Fruit fly (Drosophila melanogaster): ENCODE results near the gene SdhC.
A peak's percentile ranks its signal among the peaks of the same experiment; 100 is the strongest.

The SdhC gene

DNA sequence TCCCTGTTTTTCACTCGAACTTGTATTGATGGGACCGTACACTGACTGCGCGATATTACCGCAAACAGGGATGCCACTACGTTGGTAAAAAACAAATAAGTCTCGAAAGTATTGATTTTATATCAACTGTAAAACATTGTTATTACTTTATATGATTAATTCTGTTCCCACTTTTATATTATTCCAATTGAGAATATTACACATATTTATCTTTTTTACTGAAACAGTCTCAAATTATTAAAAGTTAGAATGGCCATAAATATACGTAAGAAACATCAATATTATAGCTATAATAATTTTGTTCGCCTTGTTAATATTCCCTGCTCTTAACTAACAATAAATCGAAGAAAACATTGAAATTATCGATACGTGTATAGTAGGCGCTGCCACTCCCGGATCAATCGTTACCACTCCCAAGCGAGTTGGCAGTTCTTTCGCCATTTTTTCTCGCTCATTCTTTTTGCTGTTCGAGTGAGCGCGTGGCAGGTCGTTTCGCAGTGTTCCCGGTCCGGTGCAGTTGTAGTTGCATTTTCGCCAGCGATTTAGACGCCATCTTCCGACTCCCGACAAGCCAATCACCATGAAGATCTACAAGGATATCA lies at the start of gene SdhC, which contains the start of gene Tctp:
SdhC (minus strand) TSS at position 49 of the 602 bp plus-strand sequence.
Tctp (plus strand) TSS at position 447 of the 602 bp plus-strand sequence.
- no peak for TF ChIP-seq psq (optimal IDR thresholded peaks at IDR 0.05)
- no peak for TF ChIP-seq Sin3A (optimal IDR thresholded peaks at IDR 0.05)
- TF ChIP-seq insv (optimal IDR thresholded peaks at IDR 0.05): no peak
- no peak for TF ChIP-seq ttk (optimal IDR thresholded peaks at IDR 0.05)
- no peak for TF ChIP-seq Myc (optimal IDR thresholded peaks at IDR 0.05)
- no peak for TF ChIP-seq h (optimal IDR thresholded peaks at IDR 0.05)

DNA sequence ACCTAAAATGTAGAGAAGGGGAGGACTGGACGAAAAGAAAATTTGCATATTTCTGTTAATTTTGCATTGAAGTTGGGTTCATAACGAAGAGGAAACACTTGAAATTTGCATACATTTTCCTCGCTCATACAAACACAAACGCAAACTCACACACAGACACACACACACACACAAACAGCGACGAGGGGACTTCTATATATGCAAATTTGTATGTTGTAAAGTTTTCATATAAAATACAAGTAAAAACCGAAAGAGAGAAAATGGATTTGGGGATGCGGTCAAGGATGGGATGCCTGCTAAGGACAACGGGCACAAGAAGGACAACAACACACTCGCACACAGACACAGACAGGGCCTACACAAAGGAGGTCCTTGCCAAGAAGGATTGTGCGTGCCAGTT lies 47.9 kb upstream of the SdhC start:
- TF ChIP-seq Myc (optimal IDR thresholded peaks at IDR 0.05) (no peak), Sin3A (optimal IDR thresholded peaks at IDR 0.05) (no peak)

DNA sequence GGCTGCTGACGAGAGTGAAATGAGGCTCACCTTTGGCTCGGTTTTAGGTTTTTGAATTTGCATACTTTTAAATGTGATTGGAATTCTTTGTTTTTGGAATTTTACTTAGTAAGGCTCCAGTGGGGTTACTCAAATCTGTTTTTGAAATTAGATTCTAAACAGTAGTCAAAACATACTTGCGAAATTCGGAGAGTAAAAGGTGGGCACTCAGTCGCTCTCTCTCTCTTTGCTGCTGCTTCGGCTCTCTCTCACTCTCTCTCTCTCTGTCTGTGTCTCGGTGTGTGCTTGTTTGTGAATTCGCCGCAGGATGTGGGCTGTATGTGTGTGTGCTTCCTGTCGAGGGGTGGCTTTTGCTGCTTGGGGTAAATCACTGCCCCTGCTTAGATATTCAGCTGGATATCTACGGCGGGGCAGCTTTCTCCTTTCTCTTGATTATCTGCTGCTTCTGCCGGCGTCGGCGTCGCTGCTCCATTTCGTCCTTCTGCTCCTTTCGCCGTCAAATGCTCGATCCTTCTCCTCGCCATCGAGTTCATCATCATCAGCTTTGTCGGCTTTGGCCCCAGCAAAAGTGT lies 44.8 kb upstream of the SdhC start:
- no peak for TF ChIP-seq psq (optimal IDR thresholded peaks at IDR 0.05)
- no peak for TF ChIP-seq insv (optimal IDR thresholded peaks at IDR 0.05)
- TF ChIP-seq Sin3A (optimal IDR thresholded peaks at IDR 0.05): no peak
- no peak for TF ChIP-seq Myc (optimal IDR thresholded peaks at IDR 0.05)

DNA sequence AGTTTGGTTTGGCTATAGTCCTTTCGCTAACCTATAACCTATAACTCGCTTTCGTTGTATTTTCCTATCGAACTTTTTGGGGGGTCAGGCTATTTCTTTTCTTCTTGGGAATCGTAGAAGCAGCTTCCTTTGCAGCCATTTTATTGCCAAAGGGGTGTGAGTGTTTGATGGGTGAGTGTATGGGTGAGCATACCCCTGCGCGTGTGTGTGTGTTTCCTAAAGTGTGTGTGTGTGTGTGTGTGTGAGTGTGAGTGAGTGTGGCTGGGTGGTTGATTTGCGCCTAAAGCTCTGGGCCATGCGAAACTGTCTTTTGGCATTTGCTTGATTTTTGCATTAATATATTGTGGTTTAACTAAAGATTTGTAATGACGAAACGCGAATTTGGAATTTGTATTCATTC lies 44.1 kb upstream of the SdhC start:
- TF ChIP-seq h (optimal IDR thresholded peaks at IDR 0.05): no peak
- TF ChIP-seq insv (optimal IDR thresholded peaks at IDR 0.05): no peak
- TF ChIP-seq Myc (optimal IDR thresholded peaks at IDR 0.05): no peak
- no peak for TF ChIP-seq psq (optimal IDR thresholded peaks at IDR 0.05)
- no peak for TF ChIP-seq Sin3A (optimal IDR thresholded peaks at IDR 0.05)
- TF ChIP-seq ttk (optimal IDR thresholded peaks at IDR 0.05): no peak

DNA sequence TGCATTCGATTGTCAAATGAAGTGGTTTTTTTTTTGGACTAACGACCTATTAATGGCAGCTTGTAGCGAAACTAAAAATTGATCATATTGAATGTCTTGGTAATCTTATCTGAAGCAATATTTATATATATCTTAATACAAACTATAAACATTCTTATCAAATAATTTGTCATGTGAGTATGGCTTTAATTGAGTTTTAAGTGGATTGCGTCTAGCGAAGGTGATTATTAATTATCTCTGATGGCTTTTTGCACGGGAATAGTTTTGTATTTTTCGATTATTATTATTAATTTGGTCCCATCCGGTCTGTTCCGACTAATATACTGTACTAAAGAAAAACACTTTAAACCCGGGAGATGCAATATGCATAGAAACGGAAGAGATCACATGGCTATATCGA lies 37.2 kb upstream of the SdhC start:
- TF ChIP-seq psq (optimal IDR thresholded peaks at IDR 0.05): no peak
- TF ChIP-seq h (optimal IDR thresholded peaks at IDR 0.05): no peak
- TF ChIP-seq insv (optimal IDR thresholded peaks at IDR 0.05): no peak
- no peak for TF ChIP-seq Myc (optimal IDR thresholded peaks at IDR 0.05)
- no peak for TF ChIP-seq ttk (optimal IDR thresholded peaks at IDR 0.05)
- no peak for TF ChIP-seq Sin3A (optimal IDR thresholded peaks at IDR 0.05)

DNA sequence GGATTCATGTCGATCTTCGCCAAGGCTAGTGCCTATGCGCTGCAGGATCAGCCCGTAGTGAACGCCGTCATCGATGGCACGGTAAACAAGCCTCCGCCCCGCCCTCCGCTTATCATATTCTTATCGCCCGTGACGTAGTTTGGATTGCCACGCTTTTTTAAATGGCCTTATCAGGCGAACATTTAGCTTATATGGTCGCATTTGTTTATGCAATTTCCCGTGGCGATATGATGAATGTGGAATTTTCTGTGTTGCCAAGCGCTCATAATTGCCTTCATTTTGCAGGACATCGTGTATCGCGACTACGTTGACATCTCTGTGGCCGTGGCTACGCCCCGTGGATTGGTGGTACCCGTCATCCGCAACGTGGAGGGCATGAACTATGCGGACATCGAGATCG lies 36.2 kb upstream of the SdhC start:
- TF ChIP-seq psq (optimal IDR thresholded peaks at IDR 0.05) (no peak), Sin3A (optimal IDR thresholded peaks at IDR 0.05) (no peak), ttk (optimal IDR thresholded peaks at IDR 0.05) (no peak), insv (optimal IDR thresholded peaks at IDR 0.05) (no peak), h (optimal IDR thresholded peaks at IDR 0.05) (no peak)

DNA sequence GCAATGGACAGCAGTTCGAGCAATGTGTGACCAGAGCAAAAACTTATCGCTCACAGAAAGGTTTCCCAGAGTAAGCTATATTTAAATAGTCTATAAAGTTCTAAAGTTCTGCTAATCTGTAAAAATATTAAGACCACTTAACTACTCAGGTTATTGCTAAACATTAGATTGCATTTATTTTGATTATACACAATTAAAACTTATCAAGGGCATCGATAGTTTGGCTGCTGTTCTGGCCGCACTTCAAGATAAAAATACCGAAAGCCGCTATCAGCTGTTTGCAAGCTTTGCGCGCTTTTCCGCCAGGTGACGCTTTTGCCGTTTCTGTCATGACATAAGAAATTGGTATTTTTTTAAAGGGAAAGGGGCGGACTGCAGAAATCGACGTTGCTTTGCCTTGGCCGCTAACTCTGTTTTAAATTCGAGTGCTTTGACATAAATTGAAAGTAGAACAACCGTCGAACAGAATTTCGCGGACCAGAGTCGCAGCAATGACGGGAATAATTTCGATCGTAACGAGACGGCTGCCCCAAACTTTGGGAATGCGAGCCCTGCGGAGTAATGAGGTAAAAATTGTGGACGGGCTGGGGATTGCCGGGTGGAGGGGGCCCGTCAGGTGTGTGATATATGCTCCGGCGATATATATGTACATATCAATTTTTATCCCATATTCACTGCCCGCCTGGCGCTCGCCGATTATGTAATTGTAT lies 34.5 kb upstream of the SdhC start, which contains the start of the genes CG17734 and CG5214:
CG17734 (minus strand) TSS at position 49 of the 710 bp plus-strand sequence.
CG5214 (plus strand) TSS at position 352 of the 710 bp plus-strand sequence.
- TF ChIP-seq psq (optimal IDR thresholded peaks at IDR 0.05) (no peak), Sin3A (optimal IDR thresholded peaks at IDR 0.05) (peak; percentile 17)

DNA sequence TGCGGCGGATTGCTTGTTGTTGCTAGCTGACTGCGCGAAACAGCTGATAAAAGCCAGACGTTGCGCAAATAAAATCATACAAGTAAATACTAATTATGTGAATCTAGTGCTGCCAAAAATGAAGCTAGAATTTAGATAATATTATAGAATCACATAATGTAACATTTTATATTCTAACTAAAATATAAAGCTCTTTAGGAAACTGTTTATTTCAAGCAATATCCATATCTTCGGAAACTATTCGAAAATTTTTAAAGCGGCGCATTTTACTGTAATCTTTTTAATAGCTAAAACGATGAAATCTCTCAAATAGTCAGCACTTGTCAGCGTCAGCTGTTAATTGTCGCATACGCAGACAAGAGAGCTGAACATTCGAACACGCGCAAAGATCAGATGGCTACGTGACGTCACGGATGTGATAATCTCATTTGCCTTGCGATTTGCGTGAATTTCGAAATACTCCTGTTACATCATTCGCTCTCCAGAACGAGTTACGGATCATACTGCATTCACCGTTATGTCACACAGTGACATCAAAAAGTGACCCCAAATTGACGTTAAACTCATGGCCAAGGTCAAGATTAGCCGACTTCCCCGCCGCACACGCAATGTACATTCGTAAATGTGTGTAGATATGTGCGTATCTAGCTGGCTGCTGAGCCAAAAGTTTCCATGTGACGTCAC lies 33.5 kb upstream of the SdhC start:
- TF ChIP-seq h (optimal IDR thresholded peaks at IDR 0.05) (no peak), insv (optimal IDR thresholded peaks at IDR 0.05) (no peak), Sin3A (optimal IDR thresholded peaks at IDR 0.05) (no peak), ttk (optimal IDR thresholded peaks at IDR 0.05) (no peak), Myc (optimal IDR thresholded peaks at IDR 0.05) (no peak), psq (optimal IDR thresholded peaks at IDR 0.05) (no peak)

DNA sequence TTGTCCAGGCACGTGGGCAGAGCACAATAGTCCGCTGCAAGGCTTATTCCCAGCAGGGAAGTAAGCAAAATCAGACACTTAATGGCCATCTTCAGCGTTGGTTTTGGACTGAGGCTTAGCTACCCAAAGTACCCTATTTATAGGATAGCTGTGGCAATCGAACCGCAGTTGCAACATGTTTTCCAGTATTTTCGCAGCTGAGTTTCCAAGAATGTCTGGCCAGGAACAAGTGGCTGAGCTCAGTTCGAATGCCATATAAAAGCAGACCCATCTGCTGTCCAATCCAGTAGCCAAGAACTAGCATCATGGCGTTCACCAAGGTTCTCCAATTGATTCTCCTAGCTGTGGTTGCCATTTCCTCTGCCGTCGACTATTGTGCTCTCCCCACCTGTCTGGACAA lies 31.2 kb upstream of the SdhC start, which contains the start of the genes scpr-B and scpr-A:
scpr-B (minus strand) TSS at position 101 of the 400 bp plus-strand sequence.
scpr-A (plus strand) TSS at position 293 of the 400 bp plus-strand sequence.
- TF ChIP-seq ttk (optimal IDR thresholded peaks at IDR 0.05) (no peak), h (optimal IDR thresholded peaks at IDR 0.05) (no peak), Myc (optimal IDR thresholded peaks at IDR 0.05) (no peak), insv (optimal IDR thresholded peaks at IDR 0.05) (no peak), Sin3A (optimal IDR thresholded peaks at IDR 0.05) (no peak), psq (optimal IDR thresholded peaks at IDR 0.05) (no peak)

DNA sequence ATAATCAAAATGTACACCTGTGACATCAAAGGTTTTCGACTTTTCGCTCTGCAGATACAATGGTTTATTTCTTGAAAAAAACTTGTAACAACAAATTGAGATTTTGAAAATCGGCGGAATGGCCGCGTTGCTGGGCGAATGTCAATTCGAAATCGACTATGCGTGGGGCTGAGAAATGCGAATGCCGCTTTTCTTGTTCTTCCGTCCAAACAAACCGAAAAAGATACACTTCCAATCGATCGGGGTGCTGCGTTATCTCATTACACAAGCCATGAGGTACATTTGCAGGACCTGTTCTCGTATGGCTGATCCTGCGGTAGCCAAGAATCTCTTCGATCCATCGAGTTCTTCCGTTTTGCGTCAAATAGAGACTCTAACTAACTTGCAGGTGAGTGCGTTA lies 27.9 kb upstream of the SdhC start, which contains the start of gene CG31388:
CG31388 (plus strand) TSS at position 218 of the 400 bp plus-strand sequence.
- TF ChIP-seq h (optimal IDR thresholded peaks at IDR 0.05) (no peak), ttk (optimal IDR thresholded peaks at IDR 0.05) (no peak), psq (optimal IDR thresholded peaks at IDR 0.05) (no peak), Myc (optimal IDR thresholded peaks at IDR 0.05) (no peak), Sin3A (optimal IDR thresholded peaks at IDR 0.05) (no peak), insv (optimal IDR thresholded peaks at IDR 0.05) (no peak)

DNA sequence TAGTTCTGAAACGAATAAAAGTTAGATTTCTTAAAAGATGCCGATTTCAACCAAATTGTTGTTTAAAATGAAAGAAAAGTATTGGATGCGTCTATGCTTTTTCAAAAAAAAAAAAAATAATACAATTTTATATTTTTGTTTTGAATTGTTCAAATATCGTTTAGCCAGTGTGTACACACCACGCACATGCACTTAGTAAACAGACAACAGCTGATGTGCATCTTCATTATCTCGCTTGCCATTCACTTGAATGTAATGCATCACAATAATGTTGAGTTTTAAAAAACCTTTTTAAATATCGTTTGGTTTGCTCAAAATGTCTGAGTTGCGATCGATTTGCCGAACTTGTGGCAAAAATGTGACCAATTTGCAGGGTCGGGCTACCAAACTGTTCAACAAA lies 26.4 kb upstream of the SdhC start, which contains the start of gene CG31441:
CG31441 (plus strand) TSS at position 246 of the 400 bp plus-strand sequence.
- TF ChIP-seq Myc (optimal IDR thresholded peaks at IDR 0.05) (no peak), h (optimal IDR thresholded peaks at IDR 0.05) (no peak), insv (optimal IDR thresholded peaks at IDR 0.05) (no peak), psq (optimal IDR thresholded peaks at IDR 0.05) (no peak), Sin3A (optimal IDR thresholded peaks at IDR 0.05) (no peak), ttk (optimal IDR thresholded peaks at IDR 0.05) (no peak)

DNA sequence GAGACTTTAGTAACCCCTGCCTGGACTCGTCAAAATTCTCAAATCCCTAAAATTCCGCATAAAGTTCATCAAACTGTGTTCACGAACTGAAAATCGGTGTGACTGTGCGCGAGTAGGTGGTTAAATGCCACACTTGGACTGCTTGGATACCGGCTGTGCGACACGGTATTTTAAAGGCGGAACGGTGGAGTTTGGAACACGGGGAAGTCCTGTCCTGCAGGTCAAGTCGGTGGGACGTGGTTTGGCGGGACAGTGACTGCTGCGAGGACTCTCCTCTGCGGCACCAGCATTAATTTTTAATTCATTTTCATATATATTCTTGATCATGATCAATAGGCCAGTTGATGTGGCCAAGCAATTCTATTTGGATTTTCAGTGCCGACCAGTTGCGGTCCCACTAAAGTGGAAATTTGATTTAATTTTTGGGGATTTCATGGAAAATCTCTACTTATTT lies 25.3 kb upstream of the SdhC start, which contains the start of the genes Arfip and CG17721:
Arfip (minus strand) TSS at position 96 of the 454 bp plus-strand sequence.
CG17721 (plus strand) TSS at position 223 of the 454 bp plus-strand sequence.
- TF ChIP-seq ttk (optimal IDR thresholded peaks at IDR 0.05) (no peak), insv (optimal IDR thresholded peaks at IDR 0.05) (no peak), Myc (optimal IDR thresholded peaks at IDR 0.05) (no peak), Sin3A (optimal IDR thresholded peaks at IDR 0.05) (no peak), psq (optimal IDR thresholded peaks at IDR 0.05) (no peak), h (optimal IDR thresholded peaks at IDR 0.05) (no peak)

Data from Kc167 (cell line).